Worm (Caenorhabditis elegans): ENCODE measurements around the gene srd-40.

DNA sequence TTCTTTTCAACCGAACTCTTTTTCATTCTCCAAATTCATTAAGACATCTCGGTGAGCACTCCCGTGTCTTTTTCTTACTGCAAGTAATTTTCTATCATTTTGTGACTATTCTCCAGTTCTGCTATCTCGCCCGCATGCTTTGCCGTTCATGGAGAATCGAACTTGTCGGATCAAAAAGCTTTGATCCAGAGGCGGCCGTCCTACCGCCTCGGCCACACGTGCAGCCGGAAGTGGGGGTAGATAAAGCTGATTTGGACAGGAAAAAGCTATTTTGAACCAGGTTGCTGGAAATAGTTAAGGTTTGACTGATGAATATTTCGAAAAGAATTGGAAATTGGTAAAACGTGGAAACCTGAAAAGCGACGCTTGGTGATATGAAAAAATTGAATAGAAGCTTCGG, 19.3 kb upstream of the srd-40 start:
- no peak for TF ChIP-seq nhr-237 (tag; optimal IDR thresholded peaks at IDR 0.05)
- no peak for TF ChIP-seq mbf-1 (tag; optimal IDR thresholded peaks at IDR 0.05)
- no peak for TF ChIP-seq snpc-4 (tag; optimal IDR thresholded peaks at IDR 0.05)

Data from whole organism, L2 larva.